Worm (Caenorhabditis elegans): ENCODE results near the gene fbxb-48.

Gene fbxb-48

ce11 chrII:1682218-1682617 is 36.8 kb downstream of the fbxb-48 start, which contains the start of gene fbxb-26:
Gene fbxb-26 (plus strand): TSS chrII:1682518.
- TF ChIP-seq snpc-4 (tag; optimal IDR thresholded peaks at IDR 0.05) (no peak), ama-1 (optimal IDR thresholded peaks at IDR 0.05) (no peak), nhr-28 (tag; optimal IDR thresholded peaks at IDR 0.05) (no peak), lin-15B (tag; optimal IDR thresholded peaks at IDR 0.05) (no peak), lin-39 (tag; optimal IDR thresholded peaks at IDR 0.05) (no peak), aly-2 (tag; optimal IDR thresholded peaks at IDR 0.05) (no peak), ces-1 (GFP tag; optimal IDR thresholded peaks at IDR 0.05) (no peak), nhr-90 (tag; optimal IDR thresholded peaks at IDR 0.05; ENCODE audit: poor library complexity) (no peak), fos-1 (tag; optimal IDR thresholded peaks at IDR 0.05) (no peak), tbx-2 (tag; optimal IDR thresholded peaks at IDR 0.05) (no peak), unc-62 (GFP tag; optimal IDR thresholded peaks at IDR 0.05) (no peak), hlh-17 (GFP tag; optimal IDR thresholded peaks at IDR 0.05; ENCODE audit: borderline replicate concordance) (no peak), nhr-77 (tag; optimal IDR thresholded peaks at IDR 0.05) (no peak), mep-1 (tag; optimal IDR thresholded peaks at IDR 0.05) (no peak), Y116A8C.19 (tag; optimal IDR thresholded peaks at IDR 0.05; ENCODE audit: borderline replicate concordance) (no peak), lsy-2 (tag; optimal IDR thresholded peaks at IDR 0.05) (no peak)

- TF ChIP-seq grh-1 (GFP tag; IDR thresholded peaks at IDR 0.05), result no peak
Observed at ce11 chrII:1679081-1679480, 40.0 kb downstream of the fbxb-48 start, which contains the start of gene irld-36. Gene irld-36 (plus strand): TSS chrII:1679381.

DNA sequence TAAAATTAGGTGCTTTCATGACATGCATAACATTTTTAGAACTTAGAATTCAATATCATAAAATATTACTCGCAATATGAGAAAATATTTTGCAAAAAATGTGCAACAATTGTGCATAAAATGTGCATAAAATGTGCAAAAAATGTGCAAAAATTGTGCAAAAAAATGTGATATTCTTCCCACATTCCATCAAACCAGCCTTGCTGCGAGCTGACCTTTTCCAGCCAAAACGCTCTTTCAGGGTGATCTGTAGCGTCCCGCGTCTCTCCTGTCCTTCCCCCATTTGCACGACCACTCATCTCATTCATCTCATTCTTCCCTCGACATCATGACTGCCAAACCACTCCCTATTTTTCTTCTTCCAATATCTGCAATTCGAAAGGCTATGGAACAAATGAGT is 43.0 kb downstream of the fbxb-48 start, which contains the start of gene fbxb-17:
Gene fbxb-17 (plus strand): TSS at position 301 of the 400 bp plus-strand sequence.
- TF ChIP-seq lin-13 (GFP tag; optimal IDR thresholded peaks at IDR 0.05) (no peak), mef-2 (tag; optimal IDR thresholded peaks at IDR 0.05) (no peak), C34B4.2 (tag; optimal IDR thresholded peaks at IDR 0.05) (no peak), alr-1 (tag; optimal IDR thresholded peaks at IDR 0.05; ENCODE audit: borderline replicate concordance) (no peak), hpl-2 (GFP tag; optimal IDR thresholded peaks at IDR 0.05) (no peak), sptf-1 (tag; optimal IDR thresholded peaks at IDR 0.05) (no peak), lin-39 (tag; optimal IDR thresholded peaks at IDR 0.05) (no peak), unc-62 (GFP tag; optimal IDR thresholded peaks at IDR 0.05) (no peak), jun-1 (tag; optimal IDR thresholded peaks at IDR 0.05) (no peak), hlh-4 (tag; optimal IDR thresholded peaks at IDR 0.05) (no peak)

ce11 chrII:1672673-1673072 is 46.4 kb downstream of the fbxb-48 start:
- no peak for TF ChIP-seq sup-37 (GFP tag; optimal IDR thresholded peaks at IDR 0.05)
- no peak for TF ChIP-seq fos-1 (tag; optimal IDR thresholded peaks at IDR 0.05)
- TF ChIP-seq nhr-90 (tag; optimal IDR thresholded peaks at IDR 0.05; ENCODE audit: poor library complexity), result no peak
- no peak for TF ChIP-seq C16A3.4 (tag; optimal IDR thresholded peaks at IDR 0.05)
- TF ChIP-seq nhr-84 (tag; optimal IDR thresholded peaks at IDR 0.05), result no peak
- TF ChIP-seq Y116A8C.19 (tag; optimal IDR thresholded peaks at IDR 0.05; ENCODE audit: borderline replicate concordance), result no peak
- TF ChIP-seq ces-1 (GFP tag; optimal IDR thresholded peaks at IDR 0.05), result no peak
- no peak for TF ChIP-seq ztf-4 (tag; optimal IDR thresholded peaks at IDR 0.05)
- TF ChIP-seq ceh-63 (GFP tag; optimal IDR thresholded peaks at IDR 0.05), result no peak
- TF ChIP-seq fkh-4 (tag; optimal IDR thresholded peaks at IDR 0.05; ENCODE audit: borderline replicate concordance), result no peak
- TF ChIP-seq ets-5 (GFP tag; IDR thresholded peaks at IDR 0.05), result no peak
- no peak for TF ChIP-seq dpl-1 (GFP tag; optimal IDR thresholded peaks at IDR 0.05)
- TF ChIP-seq zag-1 (tag; optimal IDR thresholded peaks at IDR 0.05), result no peak
- TF ChIP-seq aha-1 (tag; optimal IDR thresholded peaks at IDR 0.05), result no peak
- no peak for TF ChIP-seq nhr-47 (tag; optimal IDR thresholded peaks at IDR 0.05)
- TF ChIP-seq egl-27 (tag; optimal IDR thresholded peaks at IDR 0.05), result no peak

All from whole organism, L1 larva.